Fruit fly (Drosophila melanogaster): ENCODE data around the gene nau.

nau gene

dm6 chr3R:23721936-23722335 lies 3.8 kb upstream of the nau start (continued):
- no peak for TF ChIP-seq Dref (GFP tag; IDR thresholded peaks at IDR 0.05)
- no peak for TF ChIP-seq CG3838 (GFP tag; optimal IDR thresholded peaks at IDR 0.05)
- TF ChIP-seq CG34422 (GFP tag; IDR thresholded peaks at IDR 0.05) = no peak
- TF ChIP-seq org-1 (GFP tag; optimal IDR thresholded peaks at IDR 0.05) = no peak
- TF ChIP-seq Stat92E (GFP tag; optimal IDR thresholded peaks at IDR 0.05) = no peak
- TF ChIP-seq Hmr (GFP tag; optimal IDR thresholded peaks at IDR 0.05) = peak; percentile 76
- TF ChIP-seq Rfx (GFP tag; IDR thresholded peaks at IDR 0.05) = peak; percentile 62
- TF ChIP-seq HmgD (GFP tag; optimal IDR thresholded peaks at IDR 0.05) = no peak
- TF ChIP-seq CG16813 (GFP tag; IDR thresholded peaks at IDR 0.05; ENCODE audit: partially characterized antibody) = no peak
- no peak for TF ChIP-seq CG10959 (GFP tag; IDR thresholded peaks at IDR 0.05)
- TF ChIP-seq bsh (GFP tag; optimal IDR thresholded peaks at IDR 0.05) = no peak
- TF ChIP-seq tup (GFP tag; optimal IDR thresholded peaks at IDR 0.05) = no peak
- TF ChIP-seq HLH54F (GFP tag; optimal IDR thresholded peaks at IDR 0.05) = no peak
- TF ChIP-seq luna (GFP tag; optimal IDR thresholded peaks at IDR 0.05) = no peak
- TF ChIP-seq chif (GFP tag; optimal IDR thresholded peaks at IDR 0.05) = no peak
- no peak for TF ChIP-seq Gug (GFP tag; IDR thresholded peaks at IDR 0.05)
- TF ChIP-seq CG10654 (GFP tag; optimal IDR thresholded peaks at IDR 0.05) = no peak
- no peak for TF ChIP-seq oc (tag; optimal IDR thresholded peaks at IDR 0.05)
- no peak; the same call in 2 of the 3 replicates for TF ChIP-seq knrl (GFP tag; IDR thresholded peaks at IDR 0.05; ENCODE audit: partially characterized antibody)
- TF ChIP-seq sr (GFP tag; IDR thresholded peaks at IDR 0.05) = no peak
- peak; percentile 75 for TF ChIP-seq Med (GFP tag)
- TF ChIP-seq CG8359 (GFP tag; optimal IDR thresholded peaks at IDR 0.05; ENCODE audit: borderline replicate concordance) = no peak
- TF ChIP-seq CG8944 (GFP tag; optimal IDR thresholded peaks at IDR 0.05) = no peak
- TF ChIP-seq br (optimal IDR thresholded peaks at IDR 0.05) = no peak
- TF ChIP-seq CG4404 (GFP tag; IDR thresholded peaks at IDR 0.05) = no peak
- TF ChIP-seq Sox100B (GFP tag; optimal IDR thresholded peaks at IDR 0.05) = no peak
- no peak for TF ChIP-seq Kr (GFP tag; optimal IDR thresholded peaks at IDR 0.05)
- TF ChIP-seq CoRest (tag; optimal IDR thresholded peaks at IDR 0.05) = peak; percentile 70
- TF ChIP-seq Dek (tag; optimal IDR thresholded peaks at IDR 0.05) = peak; percentile 83
- TF ChIP-seq CG6254 (GFP tag; optimal IDR thresholded peaks at IDR 0.05) = no peak
- no peak for TF ChIP-seq Fer2 (tag; optimal IDR thresholded peaks at IDR 0.05)
- no peak for TF ChIP-seq Neu2 (GFP tag; optimal IDR thresholded peaks at IDR 0.05; ENCODE audit: borderline replicate concordance)
- TF ChIP-seq CG30431 (GFP tag; optimal IDR thresholded peaks at IDR 0.05) = no peak
- no peak for TF ChIP-seq Spps (tag; optimal IDR thresholded peaks at IDR 0.05)
- peak; percentile 21 for TF ChIP-seq sd (tag; optimal IDR thresholded peaks at IDR 0.05)
- TF ChIP-seq tap (tag; optimal IDR thresholded peaks at IDR 0.05) = peak; percentile 22
- peak; percentile 18 for TF ChIP-seq az2 (GFP tag; optimal IDR thresholded peaks at IDR 0.05)
- peak; percentile 32 for TF ChIP-seq CG1602 (GFP tag; optimal IDR thresholded peaks at IDR 0.05)
- TF ChIP-seq klu (GFP tag; IDR thresholded peaks at IDR 0.05) = no peak
- TF ChIP-seq CG16779 (GFP tag; IDR thresholded peaks at IDR 0.05) = no peak
- peak; percentile 2 for TF ChIP-seq BEAF-32 (GFP tag; optimal IDR thresholded peaks at IDR 0.05)
- no peak for TF ChIP-seq ftz-f1 (GFP tag; optimal IDR thresholded peaks at IDR 0.05)
- no peak for TF ChIP-seq Atf-2 (GFP tag; optimal IDR thresholded peaks at IDR 0.05)
- TF ChIP-seq dpn (GFP tag; optimal IDR thresholded peaks at IDR 0.05) = peak in 1 of 2 experiments; percentile 57
- TF ChIP-seq CG17361 (GFP tag; IDR thresholded peaks at IDR 0.05) = peak; percentile 29; the same call in 1 of the 3 replicates
- no peak for TF ChIP-seq zfh2 (GFP tag; optimal IDR thresholded peaks at IDR 0.05)
- TF ChIP-seq wor (GFP tag; IDR thresholded peaks at IDR 0.05) = no peak
- peak; percentile 14 for TF ChIP-seq CG14710 (tag; optimal IDR thresholded peaks at IDR 0.05)
- no peak for TF ChIP-seq CG15479 (GFP tag; optimal IDR thresholded peaks at IDR 0.05)
- no peak for TF ChIP-seq h (optimal IDR thresholded peaks at IDR 0.05)
- peak; percentile 26 for TF ChIP-seq trem (tag; optimal IDR thresholded peaks at IDR 0.05)
- TF ChIP-seq CG15601 (tag; optimal IDR thresholded peaks at IDR 0.05) = peak; percentile 52
